Worm (Caenorhabditis elegans) whole organism, late embryonic: Measurements from ENCODE around the gene ptr-5.

Source experiments
- ceh-14 ChIP-seq: sonication (generic microtip); optimal IDR thresholded peaks from 2 replicates; lab custom pipeline; 2016; ENCODE audit warnings: missing genotype, missing genetic modification characterization, missing compliant biosample characterization
- hlh-15 ChIP-seq: sonication (generic microtip); optimal IDR thresholded peaks from 2 replicates; lab custom pipeline; 2016; ENCODE audit warnings: missing genetic modification characterization, missing compliant biosample characterization
- nhr-11 ChIP-seq: fragments of 150-350 bp; optimal IDR thresholded peaks from 2 replicates; lab custom pipeline; 2014; ENCODE audit warnings: missing biosample characterization, missing genetic modification characterization
- pag-3 ChIP-seq: sonication (generic microtip); optimal IDR thresholded peaks from 2 replicates; lab custom pipeline; 2016; ENCODE audit warnings: missing compliant biosample characterization, missing genetic modification characterization, borderline replicate concordance
- pax-1 ChIP-seq: fragments of 150-350 bp; optimal IDR thresholded peaks from 2 replicates; lab custom pipeline; 2014; ENCODE audit warnings: missing biosample characterization, missing genetic modification characterization
- unc-42 ChIP-seq: sonication (generic microtip); optimal IDR thresholded peaks from 2 replicates; lab custom pipeline; 2016; ENCODE audit warnings: missing genotype, missing genetic modification characterization, missing compliant biosample characterization
- unc-55 ChIP-seq: sonication (generic microtip); optimal IDR thresholded peaks from 2 replicates; lab custom pipeline; 2017; ENCODE audit warnings: missing biosample characterization, missing genetic modification reagents, missing genetic modification characterization

ce11 chrX:17374534-17374933, 56.1 kb downstream of the ptr-5 start, which contains the start of gene F10D7.3:
- TF ChIP-seq unc-55 (GFP tag; lab: Kevin White, UChicago) (no peak), nhr-11 (tag; lab: Kevin White, UChicago) (no peak), hlh-15 (no peak), unc-42 (tag; lab: Kevin White, UChicago) (no peak), pax-1 (tag; lab: Kevin White, UChicago) (no peak), pag-3 (tag; lab: Kevin White, UChicago) (no peak), ceh-14 (tag; lab: Kevin White, UChicago) (no peak)
